Worm (Caenorhabditis elegans) whole organism, L4/young adult: ENCODE measurements around the gene R07B1.7.

ENCODE experiments used
- W03F9.2 ChIP-seq: fragments of 150-350 bp; optimal IDR thresholded peaks from 2 replicates; lab custom pipeline; 2014; ENCODE audit warnings: missing biosample characterization, missing genetic modification characterization
- dao-5 ChIP-seq: sonication (generic microtip); optimal IDR thresholded peaks from 2 replicates; lab custom pipeline; 2016; ENCODE audit warnings: missing genotype, missing genetic modification characterization, moderate library complexity, missing compliant biosample characterization
- him-1 ChIP-seq: sonication (generic microtip); optimal IDR thresholded peaks from 2 replicates; lab custom pipeline; 2016; ENCODE audit warnings: missing genotype, missing genetic modification reagents, missing genetic modification characterization, missing compliant biosample characterization

DNA sequence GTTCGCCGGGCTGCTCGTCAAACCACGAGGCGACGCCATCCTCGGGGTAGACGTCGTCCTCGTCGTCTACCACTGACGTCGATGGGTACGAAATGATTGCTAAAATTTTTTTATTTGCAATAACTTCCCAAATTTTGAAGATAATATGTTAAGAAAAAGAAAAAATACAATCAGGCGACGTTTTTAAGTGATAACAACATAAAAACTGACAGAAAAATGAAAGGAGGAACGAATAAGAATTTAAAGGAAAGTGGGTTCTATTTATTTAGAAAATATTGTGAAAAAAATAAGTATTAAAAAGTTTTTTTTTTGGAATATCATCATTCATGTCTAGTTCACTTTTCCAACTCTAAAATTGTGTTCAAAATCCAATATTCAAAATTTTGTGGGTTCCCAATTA lies 46.7 kb upstream of the R07B1.7 start, which contains the start of gene dpy-22:
- no peak for TF ChIP-seq him-1 (tag; lab: Kevin White, UChicago)
- no peak for TF ChIP-seq W03F9.2
- TF ChIP-seq dao-5 (tag; lab: Kevin White, UChicago), result no peak
